Worm (Caenorhabditis elegans) whole organism, L3 larva: Measurements from ENCODE around the gene col-36.

Experiments
- aly-2 ChIP-seq: fragments of 150-350 bp; optimal IDR thresholded peaks from 2 replicates; lab custom pipeline; 2014; ENCODE audit warnings: missing biosample characterization, missing genetic modification characterization
- fkh-10 ChIP-seq: sonication (generic microtip); optimal IDR thresholded peaks from 2 replicates; lab custom pipeline; 2017; ENCODE audit warnings: missing biosample characterization, missing genetic modification reagents, missing genetic modification characterization
- lsy-12 ChIP-seq: sonication (generic microtip); optimal IDR thresholded peaks from 2 replicates; lab custom pipeline; 2016; ENCODE audit warnings: mild to moderate bottlenecking, missing genetic modification characterization, missing compliant biosample characterization
- nfya-1 ChIP-seq: sonication (generic microtip); optimal IDR thresholded peaks from 2 replicates; lab custom pipeline; 2017; ENCODE audit warnings: missing genetic modification characterization, mild to moderate bottlenecking, missing compliant biosample characterization, antibody characterized with exemption, moderate library complexity; ENCODE audit not compliant: insufficient read depth
- nhr-11 ChIP-seq: fragments of 150-350 bp; optimal IDR thresholded peaks from 2 replicates; lab custom pipeline; 2014; ENCODE audit warnings: missing biosample characterization, missing genetic modification characterization
- nhr-23 ChIP-seq: fragments of 150-350 bp; optimal IDR thresholded peaks from 2 replicates; lab custom pipeline; 2014; ENCODE audit warnings: missing biosample characterization, missing genetic modification reagents, missing genetic modification characterization
- nhr-237 ChIP-seq: fragments of 150-350 bp; optimal IDR thresholded peaks from 2 replicates; lab custom pipeline; 2014; ENCODE audit warnings: missing biosample characterization, missing genetic modification characterization
- sea-2 ChIP-seq: fragments of 150-350 bp; sonication (generic microtip); optimal IDR thresholded peaks from 4 replicates; lab custom pipeline; 2014; ENCODE audit warnings: missing biosample characterization, missing genetic modification reagents, missing genetic modification characterization

- TF ChIP-seq aly-2 (tag; lab: Kevin White, UChicago), result no peak
- TF ChIP-seq fkh-10 (GFP tag; lab: Kevin White, UChicago), result no peak
- TF ChIP-seq sea-2 (GFP tag; lab: Kevin White, UChicago), result no peak
- TF ChIP-seq nfya-1 (tag; lab: Kevin White, UChicago), result no peak
- TF ChIP-seq nhr-11 (tag; lab: Kevin White, UChicago), result no peak
- TF ChIP-seq nhr-23 (tag; lab: Kevin White, UChicago), result no peak
- no peak for TF ChIP-seq lsy-12 (tag; lab: Kevin White, UChicago)
- no peak for TF ChIP-seq nhr-237 (tag; lab: Kevin White, UChicago)
These were observed 13.2 kb downstream of the col-36 start, which contains the start of gene C27H5.2 for ce11 chrII:7155392-7155791.
